Fruit fly (Drosophila melanogaster) whole organism, wandering third instar larva: ENCODE measurements around the gene CG31975.
A peak's percentile ranks its signal among the peaks of the same experiment; 100 is the strongest.

Source experiments
- CG32264 ChIP-seq: fragments of 200-800 bp; sonication (Bioruptor generic); optimal IDR thresholded peaks from 2 replicates; lab custom pipeline; 2016; ENCODE audit warnings: missing biosample characterization, missing genetic modification characterization
- CrebA ChIP-seq: fragments of 200-800 bp; sonication (Bioruptor generic); optimal IDR thresholded peaks from 2 replicates; lab custom pipeline; 2016; ENCODE audit warnings: missing biosample characterization, mild to moderate bottlenecking, missing genetic modification characterization, borderline replicate concordance
- Dfd ChIP-seq: fragments of >200 bp; optimal IDR thresholded peaks from 2 replicates; lab custom pipeline; 2017; ENCODE audit warnings: missing biosample characterization, missing genetic modification characterization
- Dif ChIP-seq: fragments of 200-275, 200-300 bp; sonication (Bioruptor generic); optimal IDR thresholded peaks from 2 replicates; lab custom pipeline; 2018; ENCODE audit warnings: missing biosample characterization, missing genetic modification characterization; ENCODE audit not compliant: partially characterized antibody
- HLH106 ChIP-seq: fragments of 200-800 bp; optimal IDR thresholded peaks from 3 replicates; lab custom pipeline; 2019; ENCODE audit warnings: missing biosample characterization, mild to moderate bottlenecking, missing genetic modification characterization, moderate library complexity
- Hnf4 ChIP-seq: fragments of 200-800 bp; sonication (Bioruptor generic); optimal IDR thresholded peaks from 2 replicates; lab custom pipeline; 2016; ENCODE audit warnings: missing biosample characterization, mild to moderate bottlenecking, missing genetic modification characterization
- Hr78 ChIP-seq: fragments of >200 bp; optimal IDR thresholded peaks from 2 replicates; lab custom pipeline; 2017; ENCODE audit warnings: missing biosample characterization, missing genetic modification characterization
- Hr83 ChIP-seq: fragments of 200-300 bp; sonication (Bioruptor generic); optimal IDR thresholded peaks from 2 replicates; lab custom pipeline; 2016; ENCODE audit warnings: missing biosample characterization, mild to moderate bottlenecking, missing genetic modification characterization, moderate library complexity; ENCODE audit not compliant: poor library complexity, severe bottlenecking
- Mio ChIP-seq: sonication (Bioruptor generic); optimal IDR thresholded peaks from 2 replicates; lab custom pipeline; 2016; ENCODE audit warnings: missing biosample characterization, missing genetic modification characterization
- Myc ChIP-seq: fragments of >200 bp; optimal IDR thresholded peaks from 2 replicates; lab custom pipeline; 2017
- N ChIP-seq: fragments of >200 bp; optimal IDR thresholded peaks from 2 replicates; lab custom pipeline; 2018; ENCODE audit warnings: missing biosample characterization, missing external identifiers, missing genetic modification characterization
- OdsH ChIP-seq: fragments of 200-800 bp; sonication (Bioruptor generic); optimal IDR thresholded peaks from 2 replicates; lab custom pipeline; 2016; ENCODE audit warnings: missing biosample characterization, mild to moderate bottlenecking, missing genetic modification characterization
- Rel ChIP-seq, 2 experiments: fragments of 200-800 bp; sonication (Bioruptor generic) in 1 of 2; optimal IDR thresholded peaks; 2 replicates in 1 of 2; 3 replicates in 1 of 2; lab custom pipeline; 2016 to 2019; ENCODE audit warnings: mild to moderate bottlenecking in 2 of 2, missing biosample characterization in 2 of 2, missing genetic modification characterization in 2 of 2, moderate library complexity in 1 of 2
- Sp1 ChIP-seq: fragments of 200-800 bp; sonication (Bioruptor generic); optimal IDR thresholded peaks from 3 replicates; lab custom pipeline; 2019; ENCODE audit warnings: missing biosample characterization, mild to moderate bottlenecking, missing genetic modification characterization, moderate library complexity
- br ChIP-seq: fragments of 200-800 bp; sonication (Bioruptor generic); optimal IDR thresholded peaks from 2 replicates; lab custom pipeline; 2016; ENCODE audit warnings: missing biosample characterization, missing genetic modification characterization
- brk ChIP-seq: fragments of 200-800 bp; sonication (Bioruptor generic); optimal IDR thresholded peaks from 2 replicates; lab custom pipeline; 2016; ENCODE audit warnings: missing biosample characterization, mild to moderate bottlenecking, missing genetic modification characterization
- dl ChIP-seq, 2 experiments: fragments of 175-275, 200-275 bp in 1 of 2; fragments of 200-275 bp in 1 of 2; sonication (Bioruptor generic); optimal IDR thresholded peaks; lab custom pipeline; 2018; ENCODE audit warnings: mild to moderate bottlenecking in 2 of 2, missing biosample characterization in 2 of 2, missing genetic modification characterization in 2 of 2, moderate library complexity in 2 of 2; ENCODE audit not compliant: partially characterized antibody in 2 of 2, insufficient read depth in 1 of 2
- dsf ChIP-seq: sonication (Bioruptor generic); optimal IDR thresholded peaks from 2 replicates; lab custom pipeline; 2016; ENCODE audit warnings: missing biosample characterization, missing genetic modification characterization, borderline replicate concordance
- foxo ChIP-seq, 2 experiments: fragments of 200-800 bp; sonication (Bioruptor generic); optimal IDR thresholded peaks; 2 replicates in 1 of 2; 3 replicates in 1 of 2; lab custom pipeline; 2016 to 2017; ENCODE audit warnings: missing biosample characterization in 2 of 2, missing genetic modification characterization in 2 of 2
- h ChIP-seq: fragments of 200-800 bp; sonication (Bioruptor generic); optimal IDR thresholded peaks from 3 replicates; lab custom pipeline; 2016; ENCODE audit warnings: missing biosample characterization, mild to moderate bottlenecking, missing genetic modification characterization
- jim ChIP-seq: fragments of 175-275, 200-325 bp; sonication (Bioruptor generic); optimal IDR thresholded peaks from 2 replicates; lab custom pipeline; 2016; ENCODE audit warnings: missing biosample characterization, mild to moderate bottlenecking, missing genetic modification characterization
- lola ChIP-seq: fragments of >200 bp; optimal IDR thresholded peaks from 2 replicates; lab custom pipeline; 2017; ENCODE audit warnings: missing biosample characterization, missing genetic modification characterization
- pan ChIP-seq: fragments of >200 bp; optimal IDR thresholded peaks from 2 replicates; lab custom pipeline; 2017
- psq ChIP-seq: fragments of 200-800 bp; sonication (Bioruptor generic); optimal IDR thresholded peaks from 3 replicates; lab custom pipeline; 2017; ENCODE audit warnings: missing biosample characterization, mild to moderate bottlenecking, missing genetic modification characterization, moderate library complexity
- rgr ChIP-seq: fragments of 200-800 bp; sonication (Bioruptor generic); optimal IDR thresholded peaks from 3 replicates; lab custom pipeline; 2016; ENCODE audit warnings: missing biosample characterization, mild to moderate bottlenecking, missing genetic modification characterization
- sage ChIP-seq: fragments of 200-800 bp; sonication (Bioruptor generic); optimal IDR thresholded peaks from 2 replicates; lab custom pipeline; 2016; ENCODE audit warnings: missing biosample characterization, mild to moderate bottlenecking, missing genetic modification characterization
- sv ChIP-seq: fragments of 200-800 bp; sonication (Bioruptor generic); optimal IDR thresholded peaks from 3 replicates; lab custom pipeline; 2016; ENCODE audit warnings: missing biosample characterization, missing genetic modification characterization
- tai ChIP-seq: sonication (Bioruptor generic); optimal IDR thresholded peaks from 2 replicates; lab custom pipeline; 2016; ENCODE audit warnings: missing biosample characterization, missing genetic modification characterization
- usp ChIP-seq: fragments of >200 bp; optimal IDR thresholded peaks from 2 replicates; lab custom pipeline; 2017; ENCODE audit warnings: missing biosample characterization, missing genetic modification characterization
- woc ChIP-seq: sonication (Bioruptor generic); optimal IDR thresholded peaks from 2 replicates; lab custom pipeline; 2016; ENCODE audit warnings: missing biosample characterization, mild to moderate bottlenecking, missing genetic modification characterization

CG31975 gene

dm6 chr2L:107476-108436 lies 33.0 kb downstream of the CG31975 start:
- TF ChIP-seq brk (GFP tag; lab: Kevin White, UChicago) = no peak
- peak in 1 of 2 experiments; percentile 9 for TF ChIP-seq foxo (GFP tag; optimal IDR thresholded peaks at IDR 0.05; lab: Kevin White, UChicago)
- no peak for TF ChIP-seq usp (GFP tag; lab: Kevin White, UChicago)
- peak; percentile 54 for TF ChIP-seq Dif (GFP tag; lab: Kevin White, UChicago)
- peak; percentile 10 for TF ChIP-seq h (GFP tag; lab: Kevin White, UChicago)
- peak; percentile 50 for TF ChIP-seq woc (GFP tag; lab: Kevin White, UChicago)
- TF ChIP-seq CrebA = no peak
- TF ChIP-seq Dfd = no peak
- TF ChIP-seq Myc (lab: Kevin White, UChicago) = peak; percentile 8
- no peak for TF ChIP-seq Rel (GFP tag; optimal IDR thresholded peaks at IDR 0.05; lab: Kevin White, UChicago)
- TF ChIP-seq Rel (tag; optimal IDR thresholded peaks at IDR 0.05; lab: Kevin White, UChicago) = peak; percentile 53
- TF ChIP-seq Sp1 (GFP tag; lab: Kevin White, UChicago) = peak; percentile 42
- peak; percentile 68 to 76 for TF ChIP-seq dl (GFP tag; optimal IDR thresholded peaks at IDR 0.05; lab: Kevin White, UChicago; ENCODE audit: insufficient read depth in 1 of 2, partially characterized antibody in 2 of 2)

dm6 chr2L:107032-107431 lies 33.8 kb downstream of the CG31975 start:
- TF ChIP-seq OdsH (GFP tag; lab: Kevin White, UChicago) (no peak), rgr (GFP tag; lab: Kevin White, UChicago) (no peak), brk (GFP tag; lab: Kevin White, UChicago) (no peak), br (no peak), lola (GFP tag; lab: Kevin White, UChicago) (no peak), h (GFP tag; lab: Kevin White, UChicago) (no peak)

dm6 chr2L:106540-106939 lies 34.3 kb downstream of the CG31975 start, which contains the start of the genes Nhe1 and Sam-S:
Nhe1 (minus strand) TSS chr2L:106732.
Sam-S (plus strand) TSS chr2L:106903.
- TF ChIP-seq Rel (GFP tag; optimal IDR thresholded peaks at IDR 0.05; lab: Kevin White, UChicago) = no peak
- no peak for TF ChIP-seq Rel (tag; optimal IDR thresholded peaks at IDR 0.05; lab: Kevin White, UChicago)
- no peak for TF ChIP-seq usp (GFP tag; lab: Kevin White, UChicago)
- no peak for TF ChIP-seq sv (GFP tag; lab: Kevin White, UChicago)
- TF ChIP-seq tai = no peak
- no peak for TF ChIP-seq pan (lab: Kevin White, UChicago)
- no peak for TF ChIP-seq jim
- TF ChIP-seq Hnf4 (GFP tag; lab: Kevin White, UChicago) = no peak
- TF ChIP-seq Mio (GFP tag; lab: Kevin White, UChicago) = no peak
- TF ChIP-seq N (GFP tag; lab: Kevin White, UChicago) = no peak
- no peak for TF ChIP-seq woc (GFP tag; lab: Kevin White, UChicago)
- no peak for TF ChIP-seq Dif (GFP tag; lab: Kevin White, UChicago)
- TF ChIP-seq Hr78 = no peak
- no peak for TF ChIP-seq brk (GFP tag; lab: Kevin White, UChicago)
- no peak for TF ChIP-seq Hr83
- TF ChIP-seq HLH106 (tag; lab: Kevin White, UChicago) = no peak
- no peak for TF ChIP-seq Myc (lab: Kevin White, UChicago)
- no peak for TF ChIP-seq psq
- TF ChIP-seq CG32264 (GFP tag; lab: Kevin White, UChicago) = no peak

- TF ChIP-seq dsf (GFP tag; lab: Kevin White, UChicago) = no peak
- peak; percentile 67 for TF ChIP-seq Hnf4 (GFP tag; lab: Kevin White, UChicago)
- TF ChIP-seq sage (GFP tag; lab: Kevin White, UChicago) = peak; percentile 23
- peak; percentile 49 for TF ChIP-seq Myc (lab: Kevin White, UChicago)
- peak; percentile 72 for TF ChIP-seq Hr83
- no peak for TF ChIP-seq foxo (GFP tag; optimal IDR thresholded peaks at IDR 0.05; lab: Kevin White, UChicago)
- no peak for TF ChIP-seq usp (GFP tag; lab: Kevin White, UChicago)
- TF ChIP-seq, all 38 proteins: peak for 4
Measured at dm6 chr2L:102161-102761, 38.5 kb downstream of the CG31975 start, which contains the start of gene Creld. Creld (plus strand) TSS chr2L:102380.
